Fruit fly (Drosophila melanogaster) Kc167 (cell line): Measurements from ENCODE around the gene CG13314.

Experiments used
- h ChIP-seq: fragments of >200 bp; optimal IDR thresholded peaks from 3 replicates; lab custom pipeline; 2018; ENCODE audit warnings: missing external identifiers
- insv ChIP-seq: fragments of >200 bp; optimal IDR thresholded peaks from 3 replicates; lab custom pipeline; 2018; ENCODE audit warnings: missing external identifiers

dm6 chr3L:9003369-9003768 lies 21.8 kb downstream of the CG13314 start:
- no peak for TF ChIP-seq h (lab: Kevin White, UChicago)
- no peak for TF ChIP-seq insv (lab: Kevin White, UChicago)
